Worm (Caenorhabditis elegans) whole organism, L4/young adult: ENCODE results near the gene lsd-1.

ENCODE experiments used
- dao-5 ChIP-seq: sonication (generic microtip); optimal IDR thresholded peaks from 2 replicates; lab custom pipeline; 2016; ENCODE audit warnings: missing genotype, missing genetic modification characterization, moderate library complexity, missing compliant biosample characterization
- him-1 ChIP-seq: sonication (generic microtip); optimal IDR thresholded peaks from 2 replicates; lab custom pipeline; 2016; ENCODE audit warnings: missing genotype, missing genetic modification reagents, missing genetic modification characterization, missing compliant biosample characterization

- TF ChIP-seq him-1 = no peak
- TF ChIP-seq dao-5 (tag; lab: Kevin White, UChicago) = no peak
These were observed 49.6 kb upstream of the lsd-1 start for ce11 chrX:11899031-11899430.
